Fruit fly (Drosophila melanogaster) whole organism, embryonic: ENCODE results near the gene Zasp66.

ENCODE experiments used
- CG15479 ChIP-seq: fragments of 200-800 bp; sonication (Bioruptor generic); optimal IDR thresholded peaks from 3 replicates; lab custom pipeline; 2019; ENCODE audit warnings: missing biosample characterization, mild to moderate bottlenecking, missing genetic modification characterization, moderate library complexity
- CG15696 ChIP-seq: fragments of 200-800 bp; sonication (Bioruptor generic); optimal IDR thresholded peaks from 2 replicates; lab custom pipeline; 2019; ENCODE audit warnings: missing biosample characterization, mild to moderate bottlenecking, missing genetic modification characterization, moderate library complexity
- CG16863 ChIP-seq: fragments of 200-800 bp; sonication (Bioruptor generic); optimal IDR thresholded peaks from 3 replicates; lab custom pipeline; 2016; ENCODE audit warnings: missing biosample characterization, missing genetic modification characterization
- CG1832 ChIP-seq: fragments of 200-800 bp; sonication (Bioruptor generic); optimal IDR thresholded peaks from 2 replicates; lab custom pipeline; 2017; ENCODE audit warnings: missing biosample characterization, mild to moderate bottlenecking, missing genetic modification characterization, inconsistent platforms
- CG18619 ChIP-seq: fragments of 200-800 bp; sonication (Bioruptor generic); optimal IDR thresholded peaks from 3 replicates; lab custom pipeline; 2017; ENCODE audit warnings: missing biosample characterization, mild to moderate bottlenecking, missing genetic modification characterization
- CG32767 ChIP-seq: fragments of 200-800 bp; sonication (Bioruptor generic); IDR thresholded peaks from 2 replicates; pipeline ENCODE4 v1.3.6; 2022; ENCODE audit warnings: missing biosample characterization, missing genetic modification characterization
- CG3726 ChIP-seq: fragments of 200-800 bp; sonication (Bioruptor generic); IDR thresholded peaks from 3 replicates; pipeline ENCODE4, ENCODE4 v1.3.6; 2022; ENCODE audit warnings: missing biosample characterization, missing genetic modification characterization
- CG4328 ChIP-seq: fragments of 200-800 bp; sonication (Bioruptor generic); optimal IDR thresholded peaks from 3 replicates; lab custom pipeline; 2017; ENCODE audit warnings: missing biosample characterization, missing genetic modification reagents, missing genetic modification characterization
- CG5180 ChIP-seq: fragments of 200-800 bp; sonication (Bioruptor generic); optimal IDR thresholded peaks from 3 replicates; lab custom pipeline; 2017; ENCODE audit warnings: missing biosample characterization, missing genetic modification characterization, mild to moderate bottlenecking, moderate library complexity, missing genetic modification reagents
- CG7271 ChIP-seq: fragments of 200-800 bp; sonication (Bioruptor generic); optimal IDR thresholded peaks from 2 replicates; lab custom pipeline; 2018; ENCODE audit warnings: missing biosample characterization, mild to moderate bottlenecking, missing genetic modification characterization, moderate library complexity
- CG7839 ChIP-seq: fragments of 200-800 bp; sonication (Bioruptor generic); optimal IDR thresholded peaks from 3 replicates; lab custom pipeline; 2018; ENCODE audit warnings: missing biosample characterization, mild to moderate bottlenecking, missing genetic modification characterization, moderate library complexity
- CG9215 ChIP-seq: fragments of 200-800 bp; sonication (Bioruptor generic); IDR thresholded peaks from 2 replicates; pipeline ENCODE4 v1.3.6; 2022; ENCODE audit warnings: missing biosample characterization, missing genetic modification characterization
- CTCF ChIP-seq: fragments of 200-800 bp; sonication (Bioruptor generic); optimal IDR thresholded peaks from 2 replicates; lab custom pipeline; 2017; ENCODE audit warnings: missing biosample characterization, mild to moderate bottlenecking, missing genetic modification characterization, moderate library complexity
- D ChIP-seq, 2 experiments: fragments of 200-800 bp in 1 of 2; fragments of >200 bp in 1 of 2; sonication (Bioruptor generic) in 1 of 2; optimal IDR thresholded peaks; 2 replicates in 1 of 2; 3 replicates in 1 of 2; lab custom pipeline; 2017; ENCODE audit warnings: mild to moderate bottlenecking in 1 of 2, missing biosample characterization in 1 of 2, missing genetic modification characterization in 1 of 2, missing genetic modification reagents in 1 of 2
- D19A ChIP-seq: fragments of 200-800 bp; optimal IDR thresholded peaks from 3 replicates; lab custom pipeline; 2019; ENCODE audit warnings: missing biosample characterization, mild to moderate bottlenecking, missing genetic modification characterization, moderate library complexity
- Dek ChIP-seq: fragments of 200-800 bp; sonication (Bioruptor generic); optimal IDR thresholded peaks from 3 replicates; lab custom pipeline; 2019; ENCODE audit warnings: missing biosample characterization, mild to moderate bottlenecking, missing genetic modification characterization, moderate library complexity
- Drgx ChIP-seq: fragments of 200-800 bp; sonication (Bioruptor generic); IDR thresholded peaks from 2 replicates; pipeline ENCODE4 v1.3.6; 2022; ENCODE audit warnings: missing biosample characterization, missing genetic modification characterization
- Kr ChIP-seq: fragments of 200-800 bp; sonication (Bioruptor generic); optimal IDR thresholded peaks from 2 replicates; lab custom pipeline; 2017; ENCODE audit warnings: missing biosample characterization, mild to moderate bottlenecking, missing genetic modification characterization
- Optix ChIP-seq: fragments of 200-800 bp; sonication (Bioruptor generic); IDR thresholded peaks from 3 replicates; pipeline ENCODE4 v1.3.6; 2022; ENCODE audit warnings: missing biosample characterization, missing genetic modification characterization
- Sin3A ChIP-seq: fragments of >200 bp; optimal IDR thresholded peaks from 2 replicates; lab custom pipeline; 2018
- ash1 ChIP-seq: fragments of 200-800 bp; sonication (Bioruptor generic); optimal IDR thresholded peaks from 2 replicates; lab custom pipeline; 2018; ENCODE audit warnings: missing biosample characterization, mild to moderate bottlenecking, missing genetic modification characterization
- bsh ChIP-seq, 2 experiments: fragments of 200-800 bp; sonication (Bioruptor generic); optimal IDR thresholded peaks; 2 replicates each; lab custom pipeline; 2017 to 2018; ENCODE audit warnings: mild to moderate bottlenecking in 2 of 2, missing biosample characterization in 2 of 2, missing genetic modification characterization in 2 of 2, moderate library complexity in 1 of 2
- cad ChIP-seq: fragments of >200 bp; optimal IDR thresholded peaks from 2 replicates; lab custom pipeline; 2017; ENCODE audit warnings: missing biosample characterization, missing genetic modification characterization
- chinmo ChIP-seq: fragments of 200-800 bp; sonication (Bioruptor generic); IDR thresholded peaks from 4 replicates; pipeline ENCODE4 v1.3.6; 2022; ENCODE audit warnings: missing biosample characterization, missing genetic modification characterization; ENCODE audit not compliant: partially characterized antibody
- da ChIP-seq: fragments of 200-800 bp; sonication (Bioruptor generic); optimal IDR thresholded peaks from 2 replicates; lab custom pipeline; 2016; ENCODE audit warnings: missing biosample characterization, missing genetic modification characterization
- fd102C ChIP-seq: fragments of 200-800 bp; sonication (Bioruptor generic); optimal IDR thresholded peaks from 2 replicates; lab custom pipeline; 2018; ENCODE audit warnings: missing biosample characterization, mild to moderate bottlenecking, missing genetic modification characterization, moderate library complexity
- grau ChIP-seq: fragments of 200-800 bp; optimal IDR thresholded peaks from 3 replicates; lab custom pipeline; 2019; ENCODE audit warnings: missing biosample characterization, mild to moderate bottlenecking, missing genetic modification characterization, moderate library complexity
- lbe ChIP-seq: fragments of 200-800 bp; sonication (Bioruptor generic); optimal IDR thresholded peaks from 2 replicates; lab custom pipeline; 2016; ENCODE audit warnings: missing biosample characterization, mild to moderate bottlenecking, missing genetic modification characterization
- nom ChIP-seq: fragments of 200-800 bp; sonication (Bioruptor generic); optimal IDR thresholded peaks from 2 replicates; lab custom pipeline; 2017; ENCODE audit warnings: missing biosample characterization, missing genetic modification characterization, mild to moderate bottlenecking, moderate library complexity, missing genetic modification reagents
- pzg ChIP-seq: fragments of 200-800 bp; sonication (Bioruptor generic); optimal IDR thresholded peaks from 3 replicates; lab custom pipeline; 2018; ENCODE audit warnings: missing biosample characterization, mild to moderate bottlenecking, missing genetic modification characterization, moderate library complexity
- row ChIP-seq: fragments of 200-800 bp; sonication (Bioruptor generic); IDR thresholded peaks from 3 replicates; pipeline ENCODE4 v1.3.6; 2022; ENCODE audit warnings: missing biosample characterization, missing genetic modification characterization
- tll ChIP-seq, 2 experiments: fragments of 200-800 bp in 1 of 2; fragments of >200 bp in 1 of 2; sonication (Bioruptor generic) in 1 of 2; optimal IDR thresholded peaks; 2 replicates each; lab custom pipeline; 2017 to 2019; ENCODE audit warnings: missing biosample characterization in 2 of 2, missing genetic modification characterization in 2 of 2, mild to moderate bottlenecking in 1 of 2, moderate library complexity in 1 of 2
- twi ChIP-seq: fragments of 200-800 bp; optimal IDR thresholded peaks from 2 replicates; lab custom pipeline; 2019; ENCODE audit warnings: missing biosample characterization, mild to moderate bottlenecking, missing genetic modification characterization, moderate library complexity
- tx ChIP-seq: fragments of 200-800 bp; sonication (Bioruptor generic); optimal IDR thresholded peaks from 2 replicates; lab custom pipeline; 2016; ENCODE audit warnings: missing biosample characterization, missing genetic modification characterization
- unpg ChIP-seq: fragments of 200-800 bp; sonication (Bioruptor generic); optimal IDR thresholded peaks from 3 replicates; lab custom pipeline; 2018; ENCODE audit warnings: missing biosample characterization, mild to moderate bottlenecking, missing genetic modification characterization, moderate library complexity
- zen ChIP-seq: fragments of 200-800 bp; sonication (Bioruptor generic); optimal IDR thresholded peaks from 3 replicates; lab custom pipeline; 2018; ENCODE audit warnings: missing biosample characterization, mild to moderate bottlenecking, missing genetic modification characterization, moderate library complexity

Zasp66 gene

dm6 chr3L:8669087-8669486, 44.9 kb downstream of the Zasp66 start:
- TF ChIP-seq bsh (GFP tag; optimal IDR thresholded peaks at IDR 0.05; lab: Kevin White, UChicago) (peak in 1 of 2 experiments; percentile 22), CG7839 (no peak), row (GFP tag; lab: Robert Waterston, UW) (0 out of 3 replicates have a peak, but pooled peaks have one; percentile 7), CG15696 (no peak), CG16863 (no peak), CTCF (no peak), chinmo (no peak), tx (GFP tag; lab: Kevin White, UChicago) (no peak), D19A (peak; percentile 78), lbe (GFP tag; lab: Kevin White, UChicago) (peak; percentile 29), Drgx (GFP tag; lab: Robert Waterston, UW) (0 out of 2 replicates have a peak, but pooled peaks have one; percentile 35), Optix (GFP tag; lab: Robert Waterston, UW) (no peak), unpg (no peak), pzg (no peak), nom (GFP tag; lab: Kevin White, UChicago) (peak; percentile 25)

dm6 chr3L:8669847-8670622, 45.9 kb downstream of the Zasp66 start:
- no peak for TF ChIP-seq da (GFP tag; lab: Kevin White, UChicago)
- TF ChIP-seq ash1 (GFP tag; lab: Kevin White, UChicago), result no peak
- no peak for TF ChIP-seq grau (tag; lab: Kevin White, UChicago)
- TF ChIP-seq cad (GFP tag; lab: Kevin White, UChicago), result peak; percentile 88
- peak; percentile 73 for TF ChIP-seq zen (tag; lab: Kevin White, UChicago)
- TF ChIP-seq CTCF, result peak; percentile 16
- TF ChIP-seq CG7271, result peak; percentile 69
- peak in 1 of 2 experiments; percentile 97 for TF ChIP-seq tll (GFP tag; optimal IDR thresholded peaks at IDR 0.05; lab: Kevin White, UChicago)
- TF ChIP-seq CG15479, result peak; percentile 51
- TF ChIP-seq CG1832 (GFP tag; lab: Kevin White, UChicago), result no peak
- no peak for TF ChIP-seq Optix (GFP tag; lab: Robert Waterston, UW)
- no peak for TF ChIP-seq CG5180 (GFP tag; lab: Kevin White, UChicago)
- TF ChIP-seq fd102C, result no peak
- no peak for TF ChIP-seq CG4328

dm6 chr3L:8670983-8671382, 46.8 kb downstream of the Zasp66 start:
- TF ChIP-seq CTCF (no peak), Sin3A (no peak), zen (tag; lab: Kevin White, UChicago) (peak; percentile 42), cad (GFP tag; lab: Kevin White, UChicago) (peak; percentile 98), CG7271 (peak; percentile 42), CG32767 (no peak), CG9215 (GFP tag; lab: Robert Waterston, UW) (no peak), Kr (GFP tag; lab: Kevin White, UChicago) (peak; percentile 35), D (optimal IDR thresholded peaks at IDR 0.05; lab: Kevin White, UChicago) (peak; percentile 20), D (GFP tag; optimal IDR thresholded peaks at IDR 0.05; lab: Kevin White, UChicago) (no peak), CG18619 (GFP tag; lab: Kevin White, UChicago) (no peak), CG15479 (peak; percentile 95), tll (GFP tag; optimal IDR thresholded peaks at IDR 0.05; lab: Kevin White, UChicago) (peak in 1 of 2 experiments; percentile 89), Dek (tag; lab: Kevin White, UChicago) (no peak), twi (tag; lab: Kevin White, UChicago) (peak; percentile 12), CG3726 (GFP tag; lab: Robert Waterston, UW) (no peak)
